Fruit fly (Drosophila melanogaster) whole organism, embryonic: ENCODE measurements around the gene Pxn.

Experiments
- CG1024 ChIP-seq: fragments of 200-800 bp; sonication (Bioruptor generic); IDR thresholded peaks from 2 replicates; pipeline ENCODE4 v1.3.6; 2022; ENCODE audit warnings: missing biosample characterization, missing genetic modification characterization
- CG10431 ChIP-seq: fragments of 200-800 bp; sonication (Bioruptor generic); optimal IDR thresholded peaks from 3 replicates; lab custom pipeline; 2018; ENCODE audit warnings: missing biosample characterization, mild to moderate bottlenecking, missing genetic modification characterization
- CG11695 ChIP-seq: fragments of 200-800 bp; sonication (Bioruptor generic); IDR thresholded peaks from 3 replicates; pipeline ENCODE4 v1.3.6; 2022; ENCODE audit warnings: missing biosample characterization, missing genetic modification characterization
- CG12769 ChIP-seq: fragments of 200-800 bp; sonication (Bioruptor generic); optimal IDR thresholded peaks from 2 replicates; lab custom pipeline; 2019; ENCODE audit warnings: missing biosample characterization, mild to moderate bottlenecking, missing genetic modification characterization, moderate library complexity
- CG14014 ChIP-seq: fragments of 200-800 bp; sonication (Bioruptor generic); IDR thresholded peaks from 2 replicates; pipeline ENCODE4 v1.3.6; 2022; ENCODE audit warnings: missing biosample characterization, missing genetic modification characterization
- CG14441 ChIP-seq: fragments of 200-800 bp; sonication (Bioruptor generic); IDR thresholded peaks from 2 replicates; pipeline ENCODE4 v1.3.6; 2022; ENCODE audit warnings: missing biosample characterization, missing genetic modification characterization
- CG14710 ChIP-seq: fragments of 200-800 bp; sonication (Bioruptor generic); optimal IDR thresholded peaks from 3 replicates; lab custom pipeline; 2019; ENCODE audit warnings: missing biosample characterization, mild to moderate bottlenecking, missing genetic modification characterization, moderate library complexity
- CG14965 ChIP-seq: fragments of 200-800 bp; sonication (Bioruptor generic); optimal IDR thresholded peaks from 2 replicates; lab custom pipeline; 2016; ENCODE audit warnings: missing biosample characterization, missing genetic modification characterization, borderline replicate concordance
- CG15696 ChIP-seq: fragments of 200-800 bp; sonication (Bioruptor generic); optimal IDR thresholded peaks from 2 replicates; lab custom pipeline; 2019; ENCODE audit warnings: missing biosample characterization, mild to moderate bottlenecking, missing genetic modification characterization, moderate library complexity
- CG1603 ChIP-seq: fragments of 200-800 bp; sonication (Bioruptor generic); optimal IDR thresholded peaks from 2 replicates; lab custom pipeline; 2019; ENCODE audit warnings: missing biosample characterization, mild to moderate bottlenecking, missing genetic modification characterization, moderate library complexity
- CG17612 ChIP-seq: fragments of 200-800 bp; sonication (Bioruptor generic); IDR thresholded peaks from 2 replicates; pipeline ENCODE4 v1.3.6; 2022; ENCODE audit warnings: missing biosample characterization, missing genetic modification characterization
- CG17829 ChIP-seq: fragments of 200-800 bp; optimal IDR thresholded peaks from 2 replicates; lab custom pipeline; 2019; ENCODE audit warnings: missing biosample characterization, mild to moderate bottlenecking, missing genetic modification characterization, moderate library complexity
- CG18619 ChIP-seq: fragments of 200-800 bp; sonication (Bioruptor generic); optimal IDR thresholded peaks from 3 replicates; lab custom pipeline; 2017; ENCODE audit warnings: missing biosample characterization, mild to moderate bottlenecking, missing genetic modification characterization
- CG2199 ChIP-seq: fragments of 200-800 bp; sonication (Bioruptor generic); IDR thresholded peaks from 3 replicates; pipeline ENCODE4 v1.3.6; 2022; ENCODE audit warnings: missing biosample characterization, missing genetic modification characterization
- CG30431 ChIP-seq: fragments of 200-800 bp; sonication (Bioruptor generic); optimal IDR thresholded peaks from 2 replicates; lab custom pipeline; 2017; ENCODE audit warnings: missing biosample characterization, missing genetic modification characterization
- CG31365 ChIP-seq: fragments of 200-800 bp; sonication (Bioruptor generic); optimal IDR thresholded peaks from 2 replicates; lab custom pipeline; 2018; ENCODE audit warnings: missing biosample characterization, mild to moderate bottlenecking, missing genetic modification characterization
- CG3281 ChIP-seq: fragments of 200-800 bp; sonication (Bioruptor generic); optimal IDR thresholded peaks from 3 replicates; lab custom pipeline; 2017; ENCODE audit warnings: missing biosample characterization, mild to moderate bottlenecking, missing genetic modification characterization
- CG33557 ChIP-seq: fragments of 200-800 bp; sonication (Bioruptor generic); optimal IDR thresholded peaks from 2 replicates; lab custom pipeline; 2019; ENCODE audit warnings: missing biosample characterization, mild to moderate bottlenecking, missing genetic modification characterization, moderate library complexity
- CG4404 ChIP-seq: fragments of 200-800 bp; sonication (Bioruptor generic); IDR thresholded peaks from 2 replicates; pipeline ENCODE4 v1.3.6; 2022; ENCODE audit warnings: missing biosample characterization, missing genetic modification characterization
- CG4820 ChIP-seq: fragments of 200-800 bp; sonication (Bioruptor generic); optimal IDR thresholded peaks from 3 replicates; lab custom pipeline; 2016; ENCODE audit warnings: missing biosample characterization, missing genetic modification characterization
- CG5180 ChIP-seq: fragments of 200-800 bp; sonication (Bioruptor generic); optimal IDR thresholded peaks from 3 replicates; lab custom pipeline; 2017; ENCODE audit warnings: missing biosample characterization, missing genetic modification characterization, mild to moderate bottlenecking, moderate library complexity, missing genetic modification reagents
- CG6175 ChIP-seq: fragments of 200-800 bp; sonication (Bioruptor generic); IDR thresholded peaks from 3 replicates; pipeline ENCODE4 v1.3.6; 2022; ENCODE audit warnings: missing biosample characterization, missing genetic modification characterization
- CG7745 ChIP-seq: fragments of 200-800 bp; sonication (Bioruptor generic); optimal IDR thresholded peaks from 2 replicates; lab custom pipeline; 2018; ENCODE audit warnings: missing biosample characterization, mild to moderate bottlenecking, missing genetic modification characterization, moderate library complexity
- CG8924 ChIP-seq: fragments of 200-800 bp; optimal IDR thresholded peaks from 3 replicates; lab custom pipeline; 2019; ENCODE audit warnings: missing biosample characterization, mild to moderate bottlenecking, missing genetic modification characterization, moderate library complexity
- CrebB ChIP-seq: fragments of 200-800 bp; sonication (Bioruptor generic); optimal IDR thresholded peaks from 3 replicates; lab custom pipeline; 2018; ENCODE audit warnings: missing biosample characterization, mild to moderate bottlenecking, missing genetic modification characterization
- Dll ChIP-seq: fragments of 200-800 bp; sonication (Bioruptor generic); IDR thresholded peaks from 4 replicates; pipeline ENCODE4 v1.3.6; 2022; ENCODE audit warnings: missing biosample characterization, missing genetic modification characterization; ENCODE audit not compliant: partially characterized antibody
- E2f2 ChIP-seq: fragments of 200-800 bp; sonication (Bioruptor generic); IDR thresholded peaks from 2 replicates; pipeline ENCODE4 v1.3.6; 2022; ENCODE audit warnings: missing biosample characterization, missing genetic modification characterization
- ERR ChIP-seq: fragments of 200-800 bp; sonication (Bioruptor generic); optimal IDR thresholded peaks from 2 replicates; lab custom pipeline; 2016; ENCODE audit warnings: missing biosample characterization, missing genetic modification characterization
- Eip74EF ChIP-seq, 2 experiments: fragments of 200-800 bp in 1 of 2; fragments of >200 bp in 1 of 2; sonication (Bioruptor generic) in 1 of 2; optimal IDR thresholded peaks; 2 replicates each; lab custom pipeline; 2017 to 2019; ENCODE audit warnings: missing biosample characterization in 2 of 2, missing genetic modification characterization in 2 of 2, mild to moderate bottlenecking in 1 of 2, moderate library complexity in 1 of 2
- Fer3 ChIP-seq: fragments of 200-800 bp; sonication (Bioruptor generic); optimal IDR thresholded peaks from 2 replicates; lab custom pipeline; 2018; ENCODE audit warnings: missing biosample characterization, mild to moderate bottlenecking, missing genetic modification characterization, moderate library complexity
- Gug ChIP-seq: fragments of 200-800 bp; sonication (Bioruptor generic); IDR thresholded peaks from 4 replicates; pipeline ENCODE4 v1.3.6; 2022; ENCODE audit warnings: missing biosample characterization, missing genetic modification characterization
- Hmr ChIP-seq: fragments of 200-800 bp; sonication (Bioruptor generic); optimal IDR thresholded peaks from 3 replicates; lab custom pipeline; 2017; ENCODE audit warnings: mild to moderate bottlenecking, missing biosample characterization, missing genetic modification reagents, missing genetic modification characterization
- NC2α ChIP-seq: fragments of 200-800 bp; sonication (Bioruptor generic); optimal IDR thresholded peaks from 2 replicates; lab custom pipeline; 2016; ENCODE audit warnings: missing biosample characterization, missing genetic modification characterization
- NFAT ChIP-seq: fragments of 200-800 bp; sonication (Bioruptor generic); IDR thresholded peaks from 2 replicates; pipeline ENCODE4 v1.3.6; 2022; ENCODE audit warnings: missing biosample characterization, missing genetic modification characterization
- NK7.1 ChIP-seq: fragments of 200-800 bp; sonication (Bioruptor generic); optimal IDR thresholded peaks from 3 replicates; lab custom pipeline; 2016; ENCODE audit warnings: missing biosample characterization, missing genetic modification characterization
- Nf-YA ChIP-seq: fragments of 200-800 bp; sonication (Bioruptor generic); IDR thresholded peaks from 2 replicates; pipeline ENCODE4 v1.3.6; 2022; ENCODE audit warnings: missing biosample characterization, missing genetic modification characterization
- Nf-YB ChIP-seq: fragments of 200-800 bp; sonication (Bioruptor generic); optimal IDR thresholded peaks from 3 replicates; lab custom pipeline; 2019; ENCODE audit warnings: missing biosample characterization, mild to moderate bottlenecking, missing genetic modification characterization, moderate library complexity
- Six4 ChIP-seq: fragments of 200-800 bp; sonication (Bioruptor generic); optimal IDR thresholded peaks from 2 replicates; lab custom pipeline; 2016; ENCODE audit warnings: missing biosample characterization, missing genetic modification characterization
- TFAM ChIP-seq: fragments of 200-800 bp; sonication (Bioruptor generic); optimal IDR thresholded peaks from 2 replicates; lab custom pipeline; 2017; ENCODE audit warnings: missing biosample characterization, missing genetic modification characterization, inconsistent platforms
- Vsx1 ChIP-seq: fragments of 200-800 bp; sonication (Bioruptor generic); optimal IDR thresholded peaks from 2 replicates; lab custom pipeline; 2017; ENCODE audit warnings: missing biosample characterization, mild to moderate bottlenecking, missing genetic modification characterization, missing genetic modification reagents
- cg ChIP-seq: fragments of 200-800 bp; sonication (Bioruptor generic); optimal IDR thresholded peaks from 3 replicates; lab custom pipeline; 2019; ENCODE audit warnings: missing biosample characterization, mild to moderate bottlenecking, missing genetic modification characterization, moderate library complexity
- chn ChIP-seq: fragments of 200-800 bp; sonication (Bioruptor generic); optimal IDR thresholded peaks from 2 replicates; lab custom pipeline; 2016; ENCODE audit warnings: missing biosample characterization, missing genetic modification characterization
- cwo ChIP-seq: fragments of 200-800 bp; sonication (Bioruptor generic); optimal IDR thresholded peaks from 3 replicates; lab custom pipeline; 2017; ENCODE audit warnings: missing biosample characterization, missing genetic modification characterization, mild to moderate bottlenecking, moderate library complexity, missing genetic modification reagents
- dm ChIP-seq: fragments of 200-800 bp; sonication (Bioruptor generic); optimal IDR thresholded peaks from 3 replicates; lab custom pipeline; 2016; ENCODE audit warnings: missing biosample characterization, missing genetic modification characterization
- emc ChIP-seq: fragments of 200-800 bp; sonication (Bioruptor generic); optimal IDR thresholded peaks from 2 replicates; lab custom pipeline; 2016; ENCODE audit warnings: missing biosample characterization, missing genetic modification characterization
- hbn ChIP-seq: fragments of 200-800 bp; sonication (Bioruptor generic); IDR thresholded peaks from 2 replicates; pipeline ENCODE4 v1.3.6; 2022; ENCODE audit warnings: missing biosample characterization, missing genetic modification characterization; ENCODE audit not compliant: partially characterized antibody
- klu ChIP-seq: fragments of 200-800 bp; sonication (Bioruptor generic); IDR thresholded peaks from 2 replicates; pipeline ENCODE4 v1.3.6; 2022; ENCODE audit warnings: missing biosample characterization, missing genetic modification characterization
- nom ChIP-seq: fragments of 200-800 bp; sonication (Bioruptor generic); optimal IDR thresholded peaks from 2 replicates; lab custom pipeline; 2017; ENCODE audit warnings: missing biosample characterization, missing genetic modification characterization, mild to moderate bottlenecking, moderate library complexity, missing genetic modification reagents
- slbo ChIP-seq: fragments of 200-800 bp; sonication (Bioruptor generic); IDR thresholded peaks from 2 replicates; pipeline ENCODE4 v1.3.6; 2022; ENCODE audit warnings: missing biosample characterization, missing genetic modification characterization
- sqz ChIP-seq: fragments of 200-800 bp; sonication (Bioruptor generic); optimal IDR thresholded peaks from 3 replicates; lab custom pipeline; 2018; ENCODE audit warnings: missing biosample characterization, mild to moderate bottlenecking, missing genetic modification characterization
- tin ChIP-seq: fragments of 200-800 bp; sonication (Bioruptor generic); optimal IDR thresholded peaks from 3 replicates; lab custom pipeline; 2016; ENCODE audit warnings: missing biosample characterization, missing genetic modification characterization

Gene Pxn

dm6 chr3L:2631406-2631805, 1.5 kb upstream of the Pxn start, which contains the start of the genes CG42245 and MEP-1 (continued):
- TF ChIP-seq Eip74EF (GFP tag; optimal IDR thresholded peaks at IDR 0.05; lab: Kevin White, UChicago) (no peak), ERR (GFP tag; lab: Kevin White, UChicago) (peak; percentile 10), Nf-YB (GFP tag; lab: Kevin White, UChicago) (no peak), CG31365 (no peak), cg (GFP tag; lab: Kevin White, UChicago) (no peak), CG6175 (GFP tag; lab: Robert Waterston, UW) (no peak), CG17829 (tag; lab: Kevin White, UChicago) (peak; percentile 59), CG14014 (no peak), CG11695 (GFP tag; lab: Robert Waterston, UW) (no peak), Nf-YA (no peak), sqz (GFP tag; lab: Kevin White, UChicago) (no peak), CG4820 (GFP tag; lab: Kevin White, UChicago) (peak; percentile 41), TFAM (GFP tag; lab: Kevin White, UChicago) (no peak), NC2α (peak; percentile 41), NFAT (GFP tag; lab: Robert Waterston, UW) (no peak), CG14441 (no peak), E2f2 (peak; percentile 82), CG4404 (GFP tag; lab: Robert Waterston, UW) (no peak), CG18619 (GFP tag; lab: Kevin White, UChicago) (peak; percentile 25), CG30431 (no peak), CG10431 (peak; percentile 8), CG15696 (tag; lab: Kevin White, UChicago) (no peak), CG2199 (GFP tag; lab: Robert Waterston, UW) (no peak), cwo (no peak), dm (GFP tag; lab: Kevin White, UChicago) (peak; percentile 55), Hmr (GFP tag; lab: Kevin White, UChicago) (peak; percentile 31), Six4 (GFP tag; lab: Kevin White, UChicago) (peak; percentile 13), Dll (peak; percentile 75; the same call in 3 of the 4 replicates), hbn (peak; percentile 53), CrebB (tag; lab: Kevin White, UChicago) (no peak), nom (GFP tag; lab: Kevin White, UChicago) (no peak), CG33557 (GFP tag; lab: Kevin White, UChicago) (peak; percentile 29), CG3281 (GFP tag; lab: Kevin White, UChicago) (peak; percentile 10), CG14965 (GFP tag; lab: Kevin White, UChicago) (no peak), CG14710 (tag; lab: Kevin White, UChicago) (peak; percentile 80), tin (GFP tag; lab: Kevin White, UChicago) (peak; percentile 60), CG12769 (tag; lab: Kevin White, UChicago) (no peak), Vsx1 (GFP tag; lab: Kevin White, UChicago) (no peak), CG17612 (no peak), CG7745 (tag; lab: Kevin White, UChicago) (no peak), CG1024 (GFP tag; lab: Robert Waterston, UW) (no peak), CG8924 (tag; lab: Kevin White, UChicago) (peak; percentile 50), slbo (GFP tag; lab: Robert Waterston, UW) (no peak; the same call in 1 of the 2 replicates), Gug (GFP tag; lab: Robert Waterston, UW) (no peak), CG5180 (GFP tag; lab: Kevin White, UChicago) (no peak), klu (GFP tag; lab: Robert Waterston, UW) (no peak), CG1603 (tag; lab: Kevin White, UChicago) (peak; percentile 71), NK7.1 (GFP tag; lab: Kevin White, UChicago) (no peak), emc (GFP tag; lab: Kevin White, UChicago) (no peak), Fer3 (tag; lab: Kevin White, UChicago) (peak; percentile 19), chn (GFP tag; lab: Kevin White, UChicago) (peak; percentile 71)
